Worm (Caenorhabditis elegans) whole organism, young adult: Measurements from ENCODE around the gene inpp-1.
A peak's percentile ranks its signal among the peaks of the same experiment; 100 is the strongest.

ENCODE experiments used
- B0019.2 ChIP-seq: fragments of 200-800 bp; sonication (Bioruptor generic); conservative IDR thresholded peaks from 2 replicates; pipeline ENCODE4 v1.3.6; 2022; ENCODE audit warnings: missing genetic modification reagents, missing genetic modification characterization, missing compliant biosample characterization
- B0336.3 ChIP-seq: fragments of 200-800 bp; sonication (Bioruptor generic); IDR thresholded peaks from 2 replicates; pipeline ENCODE4 v1.3.6; 2022; ENCODE audit warnings: missing genetic modification characterization, missing compliant biosample characterization
- F10E7.11 ChIP-seq: sonication (generic microtip); optimal IDR thresholded peaks from 2 replicates; lab custom pipeline; 2017; ENCODE audit warnings: mild to moderate bottlenecking, missing genetic modification characterization, moderate library complexity, missing compliant biosample characterization
- F22D6.2 ChIP-seq: sonication (generic microtip); optimal IDR thresholded peaks from 2 replicates; lab custom pipeline; 2016; ENCODE audit warnings: mild to moderate bottlenecking, missing genetic modification characterization, missing compliant biosample characterization
- F37B4.10 ChIP-seq: fragments of 200-800 bp; sonication (Bioruptor generic); IDR thresholded peaks from 2 replicates; pipeline ENCODE4 v1.3.6; 2022; ENCODE audit warnings: missing genetic modification characterization, missing compliant biosample characterization
- F39B2.1 ChIP-seq: fragments of 200-800 bp; sonication (Bioruptor generic); IDR thresholded peaks from 2 replicates; pipeline ENCODE4 v1.3.6; 2022; ENCODE audit warnings: missing genetic modification reagents, missing genetic modification characterization, missing compliant biosample characterization
- F52B5.7 ChIP-seq: sonication (generic microtip); optimal IDR thresholded peaks from 2 replicates; lab custom pipeline; 2016; ENCODE audit warnings: mild to moderate bottlenecking, missing genetic modification characterization, missing compliant biosample characterization
- F57A8.1 ChIP-seq: fragments of 200-800 bp; sonication (Bioruptor generic); optimal IDR thresholded peaks from 2 replicates; lab custom pipeline; 2018; ENCODE audit warnings: mild to moderate bottlenecking, missing genetic modification characterization, moderate library complexity, missing compliant biosample characterization
- F57C9.4 ChIP-seq: sonication (generic microtip); optimal IDR thresholded peaks from 2 replicates; lab custom pipeline; 2017; ENCODE audit warnings: mild to moderate bottlenecking, missing genetic modification characterization, missing compliant biosample characterization
- K11D2.4 ChIP-seq: fragments of 200-800 bp; sonication (Bioruptor generic); IDR thresholded peaks from 2 replicates; pipeline ENCODE4 v1.3.6; 2022; ENCODE audit warnings: missing genetic modification reagents, missing genetic modification characterization, missing compliant biosample characterization
- T07F8.4 ChIP-seq: sonication (generic microtip); optimal IDR thresholded peaks from 2 replicates; lab custom pipeline; 2016; ENCODE audit warnings: mild to moderate bottlenecking, missing genetic modification characterization, moderate library complexity, missing compliant biosample characterization
- Y53F4B.3 ChIP-seq: fragments of 200-800 bp; sonication (Bioruptor generic); IDR thresholded peaks from 2 replicates; pipeline ENCODE4 v1.3.6; 2022; ENCODE audit warnings: missing genetic modification reagents, missing genetic modification characterization, missing compliant biosample characterization
- Y56A3A.18 ChIP-seq: fragments of 200-800 bp; sonication (Bioruptor generic); IDR thresholded peaks from 2 replicates; pipeline ENCODE4 v1.3.6; 2022; ENCODE audit warnings: missing genetic modification reagents, missing genetic modification characterization, missing compliant biosample characterization
- Y79H2A.3 ChIP-seq: fragments of 200-800 bp; sonication (Bioruptor generic); conservative IDR thresholded peaks from 2 replicates; pipeline ENCODE4 v1.3.6; 2022; ENCODE audit warnings: missing genetic modification reagents, missing genetic modification characterization, missing compliant biosample characterization
- aptf-2 ChIP-seq: fragments of 200-800 bp; sonication (Bioruptor generic); conservative IDR thresholded peaks from 2 replicates; pipeline ENCODE4 v1.3.6; 2022; ENCODE audit warnings: missing genetic modification reagents, missing genetic modification characterization, missing compliant biosample characterization
- atf-7 ChIP-seq: sonication (generic microtip); optimal IDR thresholded peaks from 2 replicates; lab custom pipeline; 2017; ENCODE audit warnings: mild to moderate bottlenecking, missing genetic modification characterization, missing compliant biosample characterization
- attf-5 ChIP-seq: fragments of 200-800 bp; sonication (Bioruptor generic); optimal IDR thresholded peaks from 2 replicates; lab custom pipeline; 2018; ENCODE audit warnings: mild to moderate bottlenecking, missing genetic modification characterization, missing compliant biosample characterization
- attf-6 ChIP-seq: fragments of 200-800 bp; sonication (Bioruptor generic); IDR thresholded peaks from 2 replicates; pipeline ENCODE4 v1.3.6; 2022; ENCODE audit warnings: missing genetic modification reagents, missing genetic modification characterization, missing compliant biosample characterization
- cebp-1 ChIP-seq, 2 experiments: fragments of 200-800 bp in 1 of 2; sonication (Bioruptor generic) in 1 of 2; sonication (generic microtip) in 1 of 2; IDR thresholded peaks in 1 of 2; optimal IDR thresholded peaks in 1 of 2; 2 replicates each; pipeline versions ENCODE4 v1.3.6 to Lab custom; 2017 to 2022; ENCODE audit warnings: missing compliant biosample characterization in 2 of 2, missing genetic modification characterization in 2 of 2, mild to moderate bottlenecking in 1 of 2, missing genetic modification reagents in 1 of 2, moderate library complexity in 1 of 2
- ceh-27 ChIP-seq: fragments of 200-800 bp; sonication (Bioruptor generic); optimal IDR thresholded peaks from 2 replicates; lab custom pipeline; 2018; ENCODE audit warnings: mild to moderate bottlenecking, missing genetic modification characterization, moderate library complexity, missing compliant biosample characterization
- ceh-40 ChIP-seq: fragments of 200-800 bp; sonication (Bioruptor generic); IDR thresholded peaks from 2 replicates; pipeline ENCODE4 v1.3.6; 2022; ENCODE audit warnings: missing genetic modification characterization, missing compliant biosample characterization
- ceh-58 ChIP-seq: fragments of 200-800 bp; sonication (Bioruptor generic); IDR thresholded peaks from 2 replicates; pipeline ENCODE4 v1.3.6; 2022; ENCODE audit warnings: missing genetic modification characterization, missing compliant biosample characterization
- chd-7 ChIP-seq: sonication (generic microtip); optimal IDR thresholded peaks from 2 replicates; lab custom pipeline; 2016; ENCODE audit warnings: mild to moderate bottlenecking, missing genetic modification characterization, moderate library complexity, missing compliant biosample characterization
- die-1 ChIP-seq: sonication (generic microtip); optimal IDR thresholded peaks from 2 replicates; lab custom pipeline; 2016; ENCODE audit warnings: missing genotype, mild to moderate bottlenecking, missing genetic modification characterization, missing compliant biosample characterization
- dox-1 ChIP-seq: fragments of 200-800 bp; sonication (Bioruptor generic); IDR thresholded peaks from 2 replicates; pipeline ENCODE4 v1.3.6; 2022; ENCODE audit warnings: missing genetic modification reagents, missing genetic modification characterization, missing compliant biosample characterization
- efl-1 ChIP-seq: fragments of 150-350 bp; optimal IDR thresholded peaks from 2 replicates; lab custom pipeline; 2014; ENCODE audit warnings: missing biosample characterization, missing genetic modification reagents, missing genetic modification characterization
- hlh-12 ChIP-seq: sonication (generic microtip); optimal IDR thresholded peaks from 2 replicates; lab custom pipeline; 2016; ENCODE audit warnings: missing genetic modification characterization, missing compliant biosample characterization
- hmg-1.2 ChIP-seq: fragments of 200-800 bp; sonication (Bioruptor generic); IDR thresholded peaks from 2 replicates; pipeline ENCODE4 v1.3.6; 2022; ENCODE audit warnings: missing genetic modification reagents, missing genetic modification characterization, missing compliant biosample characterization
- hrde-1 ChIP-seq: sonication (generic microtip); optimal IDR thresholded peaks from 2 replicates; lab custom pipeline; 2016; ENCODE audit warnings: missing genetic modification characterization, mild to moderate bottlenecking, missing compliant biosample characterization, moderate library complexity, missing genotype, missing genetic modification reagents, borderline replicate concordance
- lin-26 ChIP-seq: fragments of 200-800 bp; sonication (Bioruptor generic); IDR thresholded peaks from 2 replicates; pipeline ENCODE4 v1.3.6; 2022; ENCODE audit warnings: missing genetic modification reagents, missing genetic modification characterization, missing compliant biosample characterization
- lir-1 ChIP-seq: fragments of 200-800 bp; sonication (Bioruptor generic); conservative IDR thresholded peaks from 2 replicates; pipeline ENCODE4 v1.3.6; 2022; ENCODE audit warnings: missing genetic modification reagents, missing genetic modification characterization, missing compliant biosample characterization
- lsl-1 ChIP-seq: fragments of 200-800 bp; sonication (Bioruptor generic); optimal IDR thresholded peaks from 2 replicates; lab custom pipeline; 2018; ENCODE audit warnings: mild to moderate bottlenecking, missing genetic modification characterization, moderate library complexity, missing compliant biosample characterization
- mcd-1 ChIP-seq: fragments of 200-800 bp; sonication (Bioruptor generic); IDR thresholded peaks from 2 replicates; pipeline ENCODE4 v1.3.6; 2022; ENCODE audit warnings: missing genetic modification reagents, missing genetic modification characterization, missing compliant biosample characterization
- mes-4 ChIP-seq: sonication (generic microtip); optimal IDR thresholded peaks from 2 replicates; lab custom pipeline; 2016; ENCODE audit warnings: missing genotype, missing genetic modification characterization, missing compliant biosample characterization
- mxl-1 ChIP-seq: sonication (generic microtip); optimal IDR thresholded peaks from 2 replicates; lab custom pipeline; 2016; ENCODE audit warnings: missing genetic modification characterization, missing compliant biosample characterization
- nfya-1 ChIP-seq: sonication (generic microtip); optimal IDR thresholded peaks from 2 replicates; lab custom pipeline; 2017; ENCODE audit warnings: antibody characterized with exemption, missing compliant biosample characterization, missing genetic modification characterization, borderline replicate concordance; ENCODE audit not compliant: insufficient read depth
- nfya-2 ChIP-seq: fragments of 200-800 bp; sonication (Bioruptor generic); IDR thresholded peaks from 2 replicates; pipeline ENCODE4 v1.3.6; 2022; ENCODE audit warnings: missing genetic modification reagents, missing genetic modification characterization, missing compliant biosample characterization
- nfyb-1 ChIP-seq: fragments of 200-800 bp; sonication (Bioruptor generic); IDR thresholded peaks from 2 replicates; pipeline ENCODE4 v1.3.6; 2022; ENCODE audit warnings: missing genetic modification reagents, missing genetic modification characterization, missing compliant biosample characterization
- nhr-120 ChIP-seq: fragments of 200-800 bp; sonication (Bioruptor generic); IDR thresholded peaks from 2 replicates; pipeline ENCODE4 v1.3.6; 2022; ENCODE audit warnings: missing genetic modification characterization, missing compliant biosample characterization
- nhr-80 ChIP-seq: sonication (generic microtip); optimal IDR thresholded peaks from 2 replicates; lab custom pipeline; 2016; ENCODE audit warnings: missing genetic modification characterization, missing compliant biosample characterization
- rcor-1 ChIP-seq: fragments of 200-800 bp; sonication (Bioruptor generic); IDR thresholded peaks from 2 replicates; pipeline ENCODE4 v1.3.6; 2022; ENCODE audit warnings: missing genetic modification reagents, missing genetic modification characterization, missing compliant biosample characterization
- sdz-38 ChIP-seq: sonication (generic microtip); optimal IDR thresholded peaks from 2 replicates; lab custom pipeline; 2016; ENCODE audit warnings: missing genotype, missing genetic modification characterization, missing compliant biosample characterization
- sea-2 ChIP-seq: fragments of 200-800 bp; sonication (Bioruptor generic); IDR thresholded peaks from 2 replicates; pipeline ENCODE4 v1.3.6; 2022; ENCODE audit warnings: missing genetic modification characterization, missing compliant biosample characterization
- tbx-9 ChIP-seq: sonication (generic microtip); optimal IDR thresholded peaks from 2 replicates; lab custom pipeline; 2016; ENCODE audit warnings: borderline replicate concordance, missing genetic modification characterization, inconsistent platforms, missing compliant biosample characterization
- unc-62 ChIP-seq: fragments of 150-350 bp; optimal IDR thresholded peaks from 2 replicates; lab custom pipeline; 2014; ENCODE audit warnings: missing biosample characterization, missing genetic modification reagents, missing genetic modification characterization
- zfh-2 ChIP-seq: fragments of 200-800 bp; sonication (Bioruptor generic); conservative IDR thresholded peaks from 2 replicates; pipeline ENCODE4 v1.3.6; 2022; ENCODE audit warnings: missing genetic modification reagents, missing genetic modification characterization, missing compliant biosample characterization
- ztf-22 ChIP-seq: fragments of 200-800 bp; sonication (Bioruptor generic); optimal IDR thresholded peaks from 2 replicates; lab custom pipeline; 2018; ENCODE audit warnings: mild to moderate bottlenecking, missing genetic modification characterization, moderate library complexity, missing compliant biosample characterization
- ztf-26 ChIP-seq: sonication (generic microtip); optimal IDR thresholded peaks from 2 replicates; lab custom pipeline; 2017; ENCODE audit warnings: missing genetic modification characterization, missing compliant biosample characterization
- ztf-3 ChIP-seq: fragments of 200-800 bp; sonication (Bioruptor generic); optimal IDR thresholded peaks from 2 replicates; lab custom pipeline; 2018; ENCODE audit warnings: mild to moderate bottlenecking, missing genetic modification characterization, missing compliant biosample characterization
- ztf-6 ChIP-seq: fragments of 200-800 bp; sonication (Bioruptor generic); IDR thresholded peaks from 2 replicates; pipeline ENCODE4 v1.3.6; 2022; ENCODE audit warnings: missing genetic modification reagents, missing genetic modification characterization, missing compliant biosample characterization

inpp-1 gene

DNA sequence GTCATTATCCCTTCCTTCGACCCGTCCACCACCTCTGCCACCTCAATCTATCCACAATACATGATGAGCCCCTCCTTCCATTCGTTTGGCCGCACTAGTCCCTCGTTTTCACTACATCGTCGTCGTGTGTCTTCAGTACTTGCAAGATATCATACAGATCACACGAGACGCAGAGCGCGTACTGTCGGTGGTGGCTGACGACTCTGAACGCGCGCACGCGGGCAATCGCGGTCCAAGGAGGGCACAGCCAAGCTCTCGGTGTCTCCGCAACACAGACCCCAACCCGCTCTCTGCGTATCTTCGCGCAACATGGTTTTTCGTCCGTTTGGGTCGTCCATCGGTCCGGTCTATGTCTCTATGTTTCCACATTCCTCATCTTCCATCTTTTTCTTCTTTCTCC is 43.3 kb upstream of the inpp-1 start:
- TF ChIP-seq F37B4.10 (GFP tag; lab: Robert Waterston, UW) (no peak), hlh-12 (tag; lab: Kevin White, UChicago) (no peak), K11D2.4 (GFP tag; lab: Robert Waterston, UW) (0 out of 2 replicates have a peak, but pooled peaks have one; percentile 15), mcd-1 (GFP tag; lab: Robert Waterston, UW) (peak; percentile 48; the same call in 1 of the 2 replicates), F22D6.2 (no peak), dox-1 (GFP tag; lab: Robert Waterston, UW) (peak; percentile 67), lsl-1 (no peak), efl-1 (GFP tag; lab: Kevin White, UChicago) (no peak), T07F8.4 (tag; lab: Kevin White, UChicago) (no peak), attf-5 (peak; percentile 1), nfya-1 (tag; lab: Kevin White, UChicago) (no peak), unc-62 (no peak), ztf-26 (tag; lab: Kevin White, UChicago) (no peak), ztf-6 (GFP tag; lab: Robert Waterston, UW) (no peak), nhr-80 (tag; lab: Kevin White, UChicago) (no peak), nfya-2 (GFP tag; lab: Robert Waterston, UW) (no peak), lin-26 (0 out of 2 replicates have a peak, but pooled peaks have one; percentile 25), Y53F4B.3 (GFP tag; lab: Robert Waterston, UW) (no peak), aptf-2 (GFP tag; lab: Robert Waterston, UW) (no peak), hmg-1.2 (peak; percentile 61), mes-4 (tag; lab: Kevin White, UChicago) (no peak), chd-7 (tag; lab: Kevin White, UChicago) (no peak), B0019.2 (no peak), Y56A3A.18 (GFP tag; lab: Robert Waterston, UW) (no peak), zfh-2 (GFP tag; lab: Robert Waterston, UW) (peak; percentile 96), Y79H2A.3 (no peak), atf-7 (tag; lab: Kevin White, UChicago) (no peak), nhr-120 (GFP tag; lab: Robert Waterston, UW) (no peak), ceh-27 (GFP tag; lab: Kevin White, UChicago) (peak; percentile 25), ztf-22 (GFP tag; lab: Kevin White, UChicago) (no peak), sdz-38 (tag; lab: Kevin White, UChicago) (no peak), mxl-1 (tag; lab: Kevin White, UChicago) (no peak), lir-1 (GFP tag; lab: Robert Waterston, UW) (no peak), cebp-1 (GFP tag; IDR thresholded peaks at IDR 0.05; lab: Robert Waterston, UW) (no peak), cebp-1 (tag; optimal IDR thresholded peaks at IDR 0.05; lab: Kevin White, UChicago) (peak; percentile 12), F10E7.11 (tag; lab: Kevin White, UChicago) (no peak), F39B2.1 (GFP tag; lab: Robert Waterston, UW) (no peak), die-1 (tag; lab: Kevin White, UChicago) (peak; percentile 6), ztf-3 (no peak), B0336.3 (0 out of 2 replicates have a peak, but pooled peaks have one; percentile 19), F57A8.1 (no peak), F52B5.7 (tag; lab: Kevin White, UChicago) (no peak), nfyb-1 (GFP tag; lab: Robert Waterston, UW) (no peak), F57C9.4 (no peak), sea-2 (no peak), ceh-40 (GFP tag; lab: Robert Waterston, UW) (no peak), ceh-58 (no peak), rcor-1 (GFP tag; lab: Robert Waterston, UW) (no peak), tbx-9 (no peak), hrde-1 (tag; lab: Kevin White, UChicago) (no peak), attf-6 (GFP tag; lab: Robert Waterston, UW) (no peak)
